Worm (Caenorhabditis elegans) whole organism, L4 larva: ENCODE data around the gene meg-1.

ENCODE experiments used
- F10B5.3 ChIP-seq: sonication (generic microtip); optimal IDR thresholded peaks from 2 replicates; lab custom pipeline; 2016; ENCODE audit warnings: mild to moderate bottlenecking, missing genetic modification characterization, missing compliant biosample characterization
- F44E2.7 ChIP-seq: fragments of 200-800 bp; sonication (Bioruptor generic); IDR thresholded peaks from 2 replicates; pipeline ENCODE4 v2.1.2; 2022; ENCODE audit warnings: missing genetic modification characterization, missing compliant biosample characterization
- T20F7.1 ChIP-seq: fragments of 200-800 bp; sonication (Bioruptor generic); optimal IDR thresholded peaks from 2 replicates; lab custom pipeline; 2018; ENCODE audit warnings: mild to moderate bottlenecking, missing genetic modification characterization, missing compliant biosample characterization
- Y48G9A.11 ChIP-seq: fragments of 200-800 bp; sonication (Bioruptor generic); IDR thresholded peaks from 2 replicates; pipeline ENCODE4 v1.3.6; 2022; ENCODE audit warnings: missing genetic modification reagents, missing genetic modification characterization, missing compliant biosample characterization
- Y75B8A.6 ChIP-seq: fragments of 200-800 bp; sonication (Bioruptor generic); IDR thresholded peaks from 2 replicates; pipeline ENCODE4 v1.3.6; 2022; ENCODE audit warnings: missing genetic modification reagents, missing genetic modification characterization, missing compliant biosample characterization
- aha-1 ChIP-seq: fragments of 150-350 bp; peaks from one replicate; lab custom pipeline; 2014; ENCODE audit warnings: missing biosample characterization, missing genetic modification characterization
- aly-2 ChIP-seq: sonication (generic microtip); optimal IDR thresholded peaks from 2 replicates; lab custom pipeline; 2018; ENCODE audit warnings: missing biosample characterization, missing genetic modification characterization
- arid-1 ChIP-seq: fragments of 200-800 bp; sonication (Bioruptor generic); conservative IDR thresholded peaks from 2 replicates; pipeline ENCODE4 v1.3.6; 2022; ENCODE audit warnings: missing genetic modification reagents, missing genetic modification characterization, missing compliant biosample characterization
- attf-4 ChIP-seq: sonication (generic microtip); optimal IDR thresholded peaks from 3 replicates; lab custom pipeline; 2017; ENCODE audit warnings: missing biosample characterization, missing genetic modification characterization
- ceh-20 ChIP-seq: fragments of 200-800 bp; sonication (Bioruptor generic); IDR thresholded peaks from 2 replicates; pipeline ENCODE4 v1.3.6; 2022; ENCODE audit warnings: missing genetic modification reagents, missing genetic modification characterization, missing compliant biosample characterization
- ceh-28 ChIP-seq: fragments of 150-350 bp; optimal IDR thresholded peaks from 2 replicates; lab custom pipeline; 2014; ENCODE audit warnings: missing biosample characterization, missing genetic modification reagents, missing genetic modification characterization
- ceh-44 ChIP-seq: fragments of 200-800 bp; sonication (Bioruptor generic); IDR thresholded peaks from 2 replicates; pipeline ENCODE4 v1.3.6; 2022; ENCODE audit warnings: missing genetic modification reagents, missing genetic modification characterization, missing compliant biosample characterization
- ctbp-1 ChIP-seq: fragments of 200-800 bp; sonication (Bioruptor generic); IDR thresholded peaks from 2 replicates; pipeline ENCODE4 v1.3.6; 2022; ENCODE audit warnings: missing genetic modification reagents, missing genetic modification characterization, missing compliant biosample characterization
- dmd-6 ChIP-seq: fragments of 200-800 bp; sonication (Bioruptor generic); IDR thresholded peaks from 2 replicates; pipeline ENCODE4 v1.3.6; 2022; ENCODE audit warnings: missing genetic modification reagents, missing genetic modification characterization, missing compliant biosample characterization
- dmd-9 ChIP-seq: fragments of 200-800 bp; sonication (Bioruptor generic); IDR thresholded peaks from 2 replicates; pipeline ENCODE4 v1.3.6; 2022; ENCODE audit warnings: missing genetic modification reagents, missing genetic modification characterization, missing compliant biosample characterization
- duxl-1 ChIP-seq: sonication (generic microtip); optimal IDR thresholded peaks from 2 replicates; lab custom pipeline; 2016; ENCODE audit warnings: mild to moderate bottlenecking, missing genetic modification characterization, moderate library complexity, missing compliant biosample characterization; ENCODE audit not compliant: poor library complexity
- egl-43 ChIP-seq: fragments of 200-800 bp; sonication (Bioruptor generic); IDR thresholded peaks from 2 replicates; pipeline ENCODE4 v1.3.6; 2022; ENCODE audit warnings: missing genetic modification reagents, missing genetic modification characterization, missing compliant biosample characterization
- fkh-10 ChIP-seq: fragments of 150-350 bp; optimal IDR thresholded peaks from 2 replicates; lab custom pipeline; 2014; ENCODE audit warnings: missing biosample characterization, missing genetic modification reagents, missing genetic modification characterization
- hlh-11 ChIP-seq: fragments of 200-800 bp; sonication (Bioruptor generic); optimal IDR thresholded peaks from 2 replicates; lab custom pipeline; 2018; ENCODE audit warnings: mild to moderate bottlenecking, missing genetic modification characterization, missing compliant biosample characterization
- hlh-30 ChIP-seq: sonication (generic microtip); optimal IDR thresholded peaks from 2 replicates; lab custom pipeline; 2017; ENCODE audit warnings: antibody characterized with exemption, mild to moderate bottlenecking, missing genetic modification characterization, missing compliant biosample characterization; ENCODE audit not compliant: insufficient read depth
- lim-7 ChIP-seq: fragments of 200-800 bp; sonication (Bioruptor generic); IDR thresholded peaks from 2 replicates; pipeline ENCODE4 v1.3.6; 2022; ENCODE audit warnings: missing genetic modification characterization, missing compliant biosample characterization
- lin-1 ChIP-seq: fragments of 200-800 bp; sonication (Bioruptor generic); IDR thresholded peaks from 2 replicates; pipeline ENCODE4 v1.3.6; 2022; ENCODE audit warnings: missing genetic modification reagents, missing genetic modification characterization, missing compliant biosample characterization
- lin-15B ChIP-seq: fragments of 150-350 bp; sonication (generic microtip); optimal IDR thresholded peaks from 3 replicates; lab custom pipeline; 2014; ENCODE audit warnings: missing biosample characterization, missing genetic modification characterization
- lin-38 ChIP-seq: fragments of 200-800 bp; sonication (Bioruptor generic); IDR thresholded peaks from 2 replicates; pipeline ENCODE4 v1.3.6; 2022; ENCODE audit warnings: missing genetic modification reagents, missing genetic modification characterization, missing compliant biosample characterization
- lin-39 ChIP-seq: fragments of 150-350 bp; optimal IDR thresholded peaks from 2 replicates; lab custom pipeline; 2014; ENCODE audit warnings: missing biosample characterization, missing genetic modification reagents, missing genetic modification characterization
- lir-3 ChIP-seq: sonication (generic microtip); optimal IDR thresholded peaks from 2 replicates; lab custom pipeline; 2016; ENCODE audit warnings: mild to moderate bottlenecking, missing genetic modification characterization, missing compliant biosample characterization
- lsy-2 ChIP-seq, 2 experiments: fragments of 150-350 bp in 1 of 2; sonication (generic microtip) in 1 of 2; optimal IDR thresholded peaks; 2 replicates each; lab custom pipeline; 2014 to 2017; ENCODE audit warnings: missing biosample characterization in 2 of 2, missing genetic modification characterization in 2 of 2
- mdl-1 ChIP-seq, 2 experiments: fragments of 150-350 bp in 1 of 2; sonication (generic microtip) in 1 of 2; optimal IDR thresholded peaks; 2 replicates each; lab custom pipeline; 2014 to 2017; ENCODE audit warnings: missing biosample characterization in 2 of 2, missing genetic modification characterization in 2 of 2
- mxl-3 ChIP-seq: fragments of 200-800 bp; sonication (Bioruptor generic); optimal IDR thresholded peaks from 2 replicates; lab custom pipeline; 2018; ENCODE audit warnings: mild to moderate bottlenecking, missing genetic modification characterization, missing compliant biosample characterization
- nhr-10 ChIP-seq: fragments of 150-350 bp; optimal IDR thresholded peaks from 2 replicates; lab custom pipeline; 2014; ENCODE audit warnings: missing biosample characterization, missing genetic modification characterization
- nhr-11 ChIP-seq: fragments of 150-350 bp; optimal IDR thresholded peaks from 2 replicates; lab custom pipeline; 2014; ENCODE audit warnings: missing biosample characterization, missing genetic modification characterization
- nhr-237 ChIP-seq: sonication (generic microtip); optimal IDR thresholded peaks from 2 replicates; lab custom pipeline; 2017; ENCODE audit warnings: missing biosample characterization, missing genetic modification characterization
- nhr-25 ChIP-seq: sonication (generic microtip); optimal IDR thresholded peaks from 2 replicates; lab custom pipeline; 2017; ENCODE audit warnings: missing genetic modification characterization, mild to moderate bottlenecking, missing compliant biosample characterization, antibody characterized with exemption, moderate library complexity, borderline replicate concordance; ENCODE audit not compliant: insufficient read depth
- nhr-28 ChIP-seq: fragments of 150-350 bp; optimal IDR thresholded peaks from 2 replicates; lab custom pipeline; 2014; ENCODE audit warnings: missing biosample characterization, missing genetic modification characterization
- nhr-41 ChIP-seq: fragments of 200-800 bp; sonication (Bioruptor generic); IDR thresholded peaks from 2 replicates; pipeline ENCODE4 v1.3.6; 2022; ENCODE audit warnings: missing genetic modification reagents, missing genetic modification characterization, missing compliant biosample characterization
- pha-4 ChIP-seq, 2 experiments: fragments of 150-350 bp in 1 of 2; fragments of 200-800 bp in 1 of 2; sonication (Bioruptor generic) in 1 of 2; IDR thresholded peaks in 1 of 2; optimal IDR thresholded peaks in 1 of 2; 2 replicates each; pipeline versions ENCODE4 v1.3.6 to Lab custom; 2014 to 2022; ENCODE audit warnings: missing genetic modification characterization in 2 of 2, missing genetic modification reagents in 2 of 2, missing biosample characterization in 1 of 2, missing compliant biosample characterization in 1 of 2
- pqm-1 ChIP-seq: sonication (generic microtip); optimal IDR thresholded peaks from 2 replicates; lab custom pipeline; 2017; ENCODE audit warnings: missing biosample characterization, missing genetic modification characterization
- sdz-12 ChIP-seq: fragments of 200-800 bp; sonication (Bioruptor generic); optimal IDR thresholded peaks from 2 replicates; lab custom pipeline; 2018; ENCODE audit warnings: mild to moderate bottlenecking, missing genetic modification characterization, missing compliant biosample characterization
- skn-1 ChIP-seq: fragments of 150-350 bp; optimal IDR thresholded peaks from 2 replicates; lab custom pipeline; 2014; ENCODE audit warnings: missing biosample characterization, missing genetic modification characterization
- snpc-4 ChIP-seq: fragments of 150-350 bp; optimal IDR thresholded peaks from 2 replicates; lab custom pipeline; 2014; ENCODE audit warnings: missing biosample characterization, missing genetic modification characterization
- tag-97 ChIP-seq: fragments of 200-800 bp; sonication (Bioruptor generic); IDR thresholded peaks from 2 replicates; pipeline ENCODE4 v1.3.6; 2022; ENCODE audit warnings: missing genetic modification characterization, missing compliant biosample characterization
- unc-39 ChIP-seq: sonication (generic microtip); optimal IDR thresholded peaks from 2 replicates; lab custom pipeline; 2017; ENCODE audit warnings: missing biosample characterization, missing genetic modification characterization
- unc-62 ChIP-seq, 3 experiments: fragments of 150-350 bp in 1 of 3; sonication (generic microtip); optimal IDR thresholded peaks in 2 of 3; peaks in 1 of 3; 1 replicate in 1 of 3; 2 replicates in 2 of 3; lab custom pipeline; 2014 to 2017; ENCODE audit warnings: missing biosample characterization in 3 of 3, missing genetic modification characterization in 3 of 3, missing genetic modification reagents in 3 of 3, missing genotype in 1 of 3
- vab-7 ChIP-seq: fragments of 200-800 bp; sonication (Bioruptor generic); IDR thresholded peaks from 2 replicates; pipeline ENCODE4 v1.3.6; 2022; ENCODE audit warnings: missing genetic modification reagents, missing genetic modification characterization, missing compliant biosample characterization
- zag-1 ChIP-seq: fragments of 150-350 bp; optimal IDR thresholded peaks from 2 replicates; lab custom pipeline; 2014; ENCODE audit warnings: missing biosample characterization, missing genetic modification characterization
- zfp-2 ChIP-seq: sonication (generic microtip); optimal IDR thresholded peaks from 2 replicates; lab custom pipeline; 2016; ENCODE audit warnings: mild to moderate bottlenecking, missing genetic modification characterization, missing compliant biosample characterization

meg-1 gene

DNA sequence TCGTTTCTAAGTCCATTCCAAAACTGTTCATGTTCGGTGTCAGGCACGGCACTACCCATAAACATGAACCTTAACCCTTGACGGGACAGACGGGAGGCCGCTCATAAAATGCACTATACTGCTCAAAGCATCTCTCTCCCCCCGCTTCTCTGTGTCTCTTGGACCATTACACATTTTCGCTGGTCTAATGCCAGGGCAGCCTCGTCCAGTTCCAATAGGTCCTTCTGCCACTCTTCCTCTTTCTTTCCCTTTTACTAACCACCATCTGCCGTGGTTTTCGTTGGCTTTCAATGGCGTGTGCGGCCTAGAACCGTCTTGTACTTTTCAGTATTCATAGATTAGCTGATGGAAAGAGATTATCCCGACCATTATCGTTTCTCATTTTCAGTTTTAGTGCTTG, 18.7 kb upstream of the meg-1 start (continued):
- TF ChIP-seq lim-7 (no peak), mxl-3 (GFP tag; lab: Kevin White, UChicago) (no peak), unc-39 (tag; lab: Kevin White, UChicago) (no peak), unc-62 (GFP tag; optimal IDR thresholded peaks at IDR 0.05 in 1 of 2; lab: Kevin White, UChicago) (peak in 1 of 2 experiments; percentile 72), unc-62 (tag; optimal IDR thresholded peaks at IDR 0.05; lab: Kevin White, UChicago) (no peak), F44E2.7 (no peak), nhr-11 (no peak), hlh-11 (tag; lab: Kevin White, UChicago) (no peak)

- TF ChIP-seq nhr-10 (no peak), Y75B8A.6 (GFP tag; lab: Robert Waterston, UW) (no peak), ceh-44 (no peak), vab-7 (GFP tag; lab: Robert Waterston, UW) (no peak), sdz-12 (GFP tag; lab: Kevin White, UChicago) (no peak), nhr-25 (tag; lab: Kevin White, UChicago) (no peak), ceh-20 (GFP tag; lab: Robert Waterston, UW) (no peak), attf-4 (no peak), duxl-1 (no peak), F44E2.7 (no peak), snpc-4 (no peak), zag-1 (tag; lab: Kevin White, UChicago) (no peak), nhr-28 (tag; lab: Kevin White, UChicago) (peak; percentile 84), hlh-30 (tag; lab: Kevin White, UChicago) (no peak), nhr-237 (tag; lab: Kevin White, UChicago) (no peak), arid-1 (no peak), ctbp-1 (GFP tag; lab: Robert Waterston, UW) (no peak), egl-43 (GFP tag; lab: Robert Waterston, UW) (0 out of 2 replicates have a peak, but pooled peaks have one; percentile 29), lir-3 (tag; lab: Kevin White, UChicago) (no peak), lin-38 (GFP tag; lab: Robert Waterston, UW) (0 out of 2 replicates have a peak, but pooled peaks have one; percentile 14), lin-1 (GFP tag; lab: Robert Waterston, UW) (no peak), lin-39 (no peak), pha-4 (GFP tag; IDR thresholded peaks at IDR 0.05; lab: Robert Waterston, UW) (no peak), pha-4 (tag; optimal IDR thresholded peaks at IDR 0.05; lab: Kevin White, UChicago) (no peak), dmd-9 (GFP tag; lab: Robert Waterston, UW) (no peak), nhr-41 (GFP tag; lab: Robert Waterston, UW) (no peak), tag-97 (GFP tag; lab: Robert Waterston, UW) (no peak), hlh-11 (tag; lab: Kevin White, UChicago) (peak; percentile 55), nhr-11 (no peak), zfp-2 (tag; lab: Kevin White, UChicago) (no peak), aha-1 (tag; lab: Kevin White, UChicago) (no peak), pqm-1 (tag; lab: Kevin White, UChicago) (peak; percentile 57), skn-1 (tag; lab: Kevin White, UChicago) (no peak), aly-2 (tag; lab: Kevin White, UChicago) (no peak), ceh-28 (no peak), fkh-10 (no peak), lin-15B (tag; lab: Kevin White, UChicago) (no peak), T20F7.1 (GFP tag; lab: Kevin White, UChicago) (no peak), unc-62 (GFP tag; optimal IDR thresholded peaks at IDR 0.05 in 1 of 2; lab: Kevin White, UChicago) (peak in 1 of 2 experiments; percentile 59), unc-62 (tag; optimal IDR thresholded peaks at IDR 0.05; lab: Kevin White, UChicago) (no peak), Y48G9A.11 (no peak), dmd-6 (peak; percentile 69), mdl-1 (tag; optimal IDR thresholded peaks at IDR 0.05; lab: Kevin White, UChicago) (no peak), F10B5.3 (tag; lab: Kevin White, UChicago) (no peak), lsy-2 (tag; optimal IDR thresholded peaks at IDR 0.05; lab: Kevin White, UChicago) (no peak)
These were observed 17.5 kb upstream of the meg-1 start for ce11 chrX:13946693-13947583.
